Worm (Caenorhabditis elegans) whole organism, early embryonic: ENCODE measurements around the gene F10E9.12.

Experiments used
- ama-1 ChIP-seq: fragments of 150-350 bp; optimal IDR thresholded peaks from 2 replicates; lab custom pipeline; 2014
- ceh-13 ChIP-seq: fragments of 200-800 bp; sonication (Bioruptor generic); optimal IDR thresholded peaks from 2 replicates; lab custom pipeline; 2018; ENCODE audit warnings: mild to moderate bottlenecking, missing genetic modification characterization, missing compliant biosample characterization
- ceh-36 ChIP-seq: sonication (generic microtip); optimal IDR thresholded peaks from 2 replicates; lab custom pipeline; 2016; ENCODE audit warnings: missing genetic modification characterization, inconsistent platforms, missing compliant biosample characterization
- flt-1 ChIP-seq: fragments of 200-800 bp; sonication (Bioruptor generic); IDR thresholded peaks from 2 replicates; pipeline ENCODE4 v1.3.6; 2022; ENCODE audit warnings: missing genetic modification characterization, missing compliant biosample characterization
- hmbx-1 ChIP-seq: sonication (generic microtip); optimal IDR thresholded peaks from 2 replicates; lab custom pipeline; 2016; ENCODE audit warnings: mild to moderate bottlenecking, missing genetic modification characterization, missing compliant biosample characterization
- hmg-4 ChIP-seq: fragments of 200-800 bp; sonication (Bioruptor generic); optimal IDR thresholded peaks from 2 replicates; lab custom pipeline; 2018; ENCODE audit warnings: mild to moderate bottlenecking, missing genetic modification characterization, missing compliant biosample characterization
- pes-1 ChIP-seq: fragments of 200-800 bp; sonication (Bioruptor generic); IDR thresholded peaks from 2 replicates; pipeline ENCODE4 v1.3.6; 2022; ENCODE audit warnings: missing genetic modification reagents, missing genetic modification characterization, missing compliant biosample characterization
- scrt-1 ChIP-seq: fragments of 200-800 bp; sonication (Bioruptor generic); IDR thresholded peaks from 2 replicates; pipeline ENCODE4 v1.3.6; 2022; ENCODE audit warnings: missing genetic modification characterization, missing compliant biosample characterization

ce11 chrIII:8356407-8356881, 32.1 kb downstream of the F10E9.12 start:
- TF ChIP-seq hmbx-1 (tag; lab: Kevin White, UChicago) (no peak), flt-1 (no peak), ceh-13 (GFP tag; lab: Kevin White, UChicago) (no peak), ceh-36 (tag; lab: Kevin White, UChicago) (no peak), hmg-4 (GFP tag; lab: Kevin White, UChicago) (peak; percentile 78), ama-1 (no peak), scrt-1 (GFP tag; lab: Robert Waterston, UW) (no peak), pes-1 (GFP tag; lab: Robert Waterston, UW) (no peak)
